Fruit fly (Drosophila melanogaster) whole organism, embryonic: ENCODE results near the gene Octbeta2R.

Experiments
- CG10209 ChIP-seq: fragments of 200-800 bp; sonication (Bioruptor generic); optimal IDR thresholded peaks from 3 replicates; lab custom pipeline; 2017; ENCODE audit warnings: missing biosample characterization, mild to moderate bottlenecking, missing genetic modification characterization, missing genetic modification reagents
- CG11085 ChIP-seq: fragments of 200-800 bp; sonication (Bioruptor generic); IDR thresholded peaks from 2 replicates; pipeline ENCODE4 v1.3.6; 2022; ENCODE audit warnings: missing biosample characterization, missing genetic modification characterization
- CG11398 ChIP-seq: fragments of 200-800 bp; sonication (Bioruptor generic); optimal IDR thresholded peaks from 2 replicates; lab custom pipeline; 2016; ENCODE audit warnings: missing biosample characterization, missing genetic modification characterization
- CG12071 ChIP-seq: fragments of 200-800 bp; sonication (Bioruptor generic); optimal IDR thresholded peaks from 3 replicates; lab custom pipeline; 2018; ENCODE audit warnings: missing biosample characterization, mild to moderate bottlenecking, missing genetic modification characterization
- CG1233 ChIP-seq: fragments of 200-800 bp; sonication (Bioruptor generic); optimal IDR thresholded peaks from 4 replicates; lab custom pipeline; 2018; ENCODE audit warnings: missing biosample characterization, mild to moderate bottlenecking, missing genetic modification characterization
- CG1602 ChIP-seq: fragments of 200-800 bp; sonication (Bioruptor generic); optimal IDR thresholded peaks from 3 replicates; lab custom pipeline; 2016; ENCODE audit warnings: missing biosample characterization, missing genetic modification characterization
- CG16815 ChIP-seq: fragments of 200-800 bp; sonication (Bioruptor generic); optimal IDR thresholded peaks from 3 replicates; lab custom pipeline; 2017; ENCODE audit warnings: missing biosample characterization, mild to moderate bottlenecking, missing genetic modification characterization
- CG17328 ChIP-seq: fragments of 200-800 bp; sonication (Bioruptor generic); IDR thresholded peaks from 2 replicates; pipeline ENCODE4 v1.3.6; 2022; ENCODE audit warnings: missing biosample characterization, missing genetic modification characterization
- CG17361 ChIP-seq: fragments of 200-800 bp; sonication (Bioruptor generic); IDR thresholded peaks from 3 replicates; pipeline ENCODE4 v1.3.6; 2022; ENCODE audit warnings: missing biosample characterization, missing genetic modification characterization
- CG17802 ChIP-seq: fragments of 200-800 bp; sonication (Bioruptor generic); optimal IDR thresholded peaks from 2 replicates; lab custom pipeline; 2018; ENCODE audit warnings: missing biosample characterization, mild to moderate bottlenecking, missing genetic modification characterization, moderate library complexity
- CG1832 ChIP-seq: fragments of 200-800 bp; sonication (Bioruptor generic); optimal IDR thresholded peaks from 2 replicates; lab custom pipeline; 2017; ENCODE audit warnings: missing biosample characterization, mild to moderate bottlenecking, missing genetic modification characterization, inconsistent platforms
- CG2678 ChIP-seq: fragments of 200-800 bp; sonication (Bioruptor generic); optimal IDR thresholded peaks from 3 replicates; lab custom pipeline; 2019; ENCODE audit warnings: missing biosample characterization, mild to moderate bottlenecking, missing genetic modification characterization, moderate library complexity
- CG30431 ChIP-seq: fragments of 200-800 bp; sonication (Bioruptor generic); optimal IDR thresholded peaks from 2 replicates; lab custom pipeline; 2017; ENCODE audit warnings: missing biosample characterization, missing genetic modification characterization
- CG32532 ChIP-seq: fragments of 200-800 bp; sonication (Bioruptor generic); IDR thresholded peaks from 2 replicates; pipeline ENCODE4 v1.3.6; 2022; ENCODE audit warnings: missing biosample characterization, missing genetic modification characterization
- CG43689 ChIP-seq: fragments of 200-800 bp; sonication (Bioruptor generic); IDR thresholded peaks from 2 replicates; pipeline ENCODE4 v1.3.6; 2022; ENCODE audit warnings: missing biosample characterization, missing genetic modification characterization
- CG4707 ChIP-seq: fragments of 200-800 bp; sonication (Bioruptor generic); optimal IDR thresholded peaks from 2 replicates; lab custom pipeline; 2018; ENCODE audit warnings: missing biosample characterization, mild to moderate bottlenecking, missing genetic modification characterization, moderate library complexity
- CG5180 ChIP-seq: fragments of 200-800 bp; sonication (Bioruptor generic); optimal IDR thresholded peaks from 3 replicates; lab custom pipeline; 2017; ENCODE audit warnings: missing biosample characterization, missing genetic modification characterization, mild to moderate bottlenecking, moderate library complexity, missing genetic modification reagents
- CG9215 ChIP-seq: fragments of 200-800 bp; sonication (Bioruptor generic); IDR thresholded peaks from 2 replicates; pipeline ENCODE4 v1.3.6; 2022; ENCODE audit warnings: missing biosample characterization, missing genetic modification characterization
- Camta ChIP-seq: fragments of 200-800 bp; sonication (Bioruptor generic); optimal IDR thresholded peaks from 2 replicates; lab custom pipeline; 2016; ENCODE audit warnings: missing biosample characterization, missing genetic modification characterization
- Deaf1 ChIP-seq: fragments of 200-800 bp; optimal IDR thresholded peaks from 3 replicates; lab custom pipeline; 2019; ENCODE audit warnings: missing biosample characterization, mild to moderate bottlenecking, missing genetic modification characterization, moderate library complexity
- Dip2 ChIP-seq: fragments of 200-800 bp; sonication (Bioruptor generic); IDR thresholded peaks from 2 replicates; pipeline ENCODE4 v1.3.6; 2022; ENCODE audit warnings: missing biosample characterization, missing genetic modification characterization
- Dll ChIP-seq: fragments of 200-800 bp; sonication (Bioruptor generic); IDR thresholded peaks from 4 replicates; pipeline ENCODE4 v1.3.6; 2022; ENCODE audit warnings: missing biosample characterization, missing genetic modification characterization; ENCODE audit not compliant: partially characterized antibody
- Drgx ChIP-seq: fragments of 200-800 bp; sonication (Bioruptor generic); IDR thresholded peaks from 2 replicates; pipeline ENCODE4 v1.3.6; 2022; ENCODE audit warnings: missing biosample characterization, missing genetic modification characterization
- H15 ChIP-seq: fragments of 200-800 bp; sonication (Bioruptor generic); IDR thresholded peaks from 3 replicates; pipeline ENCODE4 v1.3.6; 2022; ENCODE audit warnings: missing biosample characterization, missing genetic modification characterization
- HmgZ ChIP-seq: fragments of 200-800 bp; sonication (Bioruptor generic); optimal IDR thresholded peaks from 2 replicates; lab custom pipeline; 2018; ENCODE audit warnings: missing biosample characterization, mild to moderate bottlenecking, missing genetic modification characterization
- Kr ChIP-seq: fragments of 200-800 bp; sonication (Bioruptor generic); optimal IDR thresholded peaks from 2 replicates; lab custom pipeline; 2017; ENCODE audit warnings: missing biosample characterization, mild to moderate bottlenecking, missing genetic modification characterization
- NC2α ChIP-seq: fragments of 200-800 bp; sonication (Bioruptor generic); optimal IDR thresholded peaks from 2 replicates; lab custom pipeline; 2016; ENCODE audit warnings: missing biosample characterization, missing genetic modification characterization
- Oli ChIP-seq: fragments of 200-800 bp; sonication (Bioruptor generic); optimal IDR thresholded peaks from 2 replicates; lab custom pipeline; 2018; ENCODE audit warnings: missing biosample characterization, mild to moderate bottlenecking, missing genetic modification characterization, moderate library complexity
- Sin3A ChIP-seq: fragments of >200 bp; optimal IDR thresholded peaks from 2 replicates; lab custom pipeline; 2018
- Ssrp ChIP-seq: fragments of 200-800 bp; sonication (Bioruptor generic); optimal IDR thresholded peaks from 2 replicates; lab custom pipeline; 2018; ENCODE audit warnings: missing biosample characterization, mild to moderate bottlenecking, missing genetic modification characterization, moderate library complexity
- bcd ChIP-seq: fragments of 200-800 bp; sonication (Bioruptor generic); optimal IDR thresholded peaks from 2 replicates; lab custom pipeline; 2017; ENCODE audit warnings: missing biosample characterization, mild to moderate bottlenecking, missing genetic modification characterization
- cad ChIP-seq: fragments of >200 bp; optimal IDR thresholded peaks from 2 replicates; lab custom pipeline; 2017; ENCODE audit warnings: missing biosample characterization, missing genetic modification characterization
- en ChIP-seq: fragments of 200-800 bp; sonication (Bioruptor generic); optimal IDR thresholded peaks from 2 replicates; lab custom pipeline; 2016; ENCODE audit warnings: missing biosample characterization, missing genetic modification characterization
- exex ChIP-seq: fragments of 200-800 bp; sonication (Bioruptor generic); optimal IDR thresholded peaks from 4 replicates; lab custom pipeline; 2018; ENCODE audit warnings: missing biosample characterization, mild to moderate bottlenecking, missing genetic modification characterization, moderate library complexity
- gcm ChIP-seq: fragments of 200-800 bp; sonication (Bioruptor generic); optimal IDR thresholded peaks from 2 replicates; lab custom pipeline; 2019; ENCODE audit warnings: missing biosample characterization, mild to moderate bottlenecking, missing genetic modification characterization, moderate library complexity
- h ChIP-seq: fragments of >200 bp; optimal IDR thresholded peaks from 2 replicates; lab custom pipeline; 2017
- ham ChIP-seq: fragments of 200-800 bp; sonication (Bioruptor generic); IDR thresholded peaks from 2 replicates; pipeline ENCODE4 v1.3.6; 2022; ENCODE audit warnings: missing biosample characterization, missing genetic modification characterization
- her ChIP-seq: fragments of 200-800 bp; sonication (Bioruptor generic); optimal IDR thresholded peaks from 2 replicates; lab custom pipeline; 2016; ENCODE audit warnings: missing biosample characterization, missing genetic modification characterization
- kah ChIP-seq: fragments of 200-800 bp; sonication (Bioruptor generic); optimal IDR thresholded peaks from 2 replicates; lab custom pipeline; 2018; ENCODE audit warnings: missing biosample characterization, mild to moderate bottlenecking, missing genetic modification characterization
- kay ChIP-seq: fragments of 200-800 bp; sonication (Bioruptor generic); optimal IDR thresholded peaks from 2 replicates; lab custom pipeline; 2016; ENCODE audit warnings: missing biosample characterization, missing genetic modification characterization
- lilli ChIP-seq: fragments of 200-800 bp; sonication (Bioruptor generic); optimal IDR thresholded peaks from 3 replicates; lab custom pipeline; 2016; ENCODE audit warnings: missing biosample characterization, missing genetic modification characterization
- nerfin-2 ChIP-seq: fragments of 200-800 bp; sonication (Bioruptor generic); IDR thresholded peaks from 2 replicates; pipeline ENCODE4 v1.3.6; 2022; ENCODE audit warnings: missing biosample characterization, missing genetic modification characterization; ENCODE audit not compliant: partially characterized antibody
- pnt ChIP-seq: fragments of 200-800 bp; sonication (Bioruptor generic); optimal IDR thresholded peaks from 3 replicates; lab custom pipeline; 2016; ENCODE audit warnings: missing biosample characterization, missing genetic modification characterization
- pzg ChIP-seq: fragments of 200-800 bp; sonication (Bioruptor generic); optimal IDR thresholded peaks from 3 replicates; lab custom pipeline; 2018; ENCODE audit warnings: missing biosample characterization, mild to moderate bottlenecking, missing genetic modification characterization, moderate library complexity
- ranshi ChIP-seq: fragments of 200-800 bp; sonication (Bioruptor generic); IDR thresholded peaks from 2 replicates; pipeline ENCODE4 v1.3.6; 2022; ENCODE audit warnings: missing biosample characterization, missing genetic modification characterization
- sd ChIP-seq: fragments of 200-800 bp; sonication (Bioruptor generic); optimal IDR thresholded peaks from 3 replicates; lab custom pipeline; 2018; ENCODE audit warnings: missing biosample characterization, mild to moderate bottlenecking, missing genetic modification characterization, moderate library complexity
- so ChIP-seq: fragments of 200-800 bp; sonication (Bioruptor generic); IDR thresholded peaks from 3 replicates; pipeline ENCODE4 v1.3.6; 2022; ENCODE audit warnings: missing biosample characterization, missing genetic modification characterization
- tap ChIP-seq: fragments of 200-800 bp; optimal IDR thresholded peaks from 3 replicates; lab custom pipeline; 2019; ENCODE audit warnings: missing biosample characterization, mild to moderate bottlenecking, missing genetic modification characterization, moderate library complexity
- trh ChIP-seq: fragments of 200-800 bp; sonication (Bioruptor generic); optimal IDR thresholded peaks from 2 replicates; lab custom pipeline; 2016; ENCODE audit warnings: missing biosample characterization, missing genetic modification characterization
- tup ChIP-seq: fragments of 200-800 bp; sonication (Bioruptor generic); optimal IDR thresholded peaks from 2 replicates; lab custom pipeline; 2016; ENCODE audit warnings: missing biosample characterization, mild to moderate bottlenecking, missing genetic modification characterization, moderate library complexity
- unc-4 ChIP-seq: fragments of 200-800 bp; sonication (Bioruptor generic); IDR thresholded peaks from 2 replicates; pipeline ENCODE4 v1.3.6; 2022; ENCODE audit warnings: missing biosample characterization, missing genetic modification characterization; ENCODE audit not compliant: partially characterized antibody
- vvl ChIP-seq: fragments of 200-800 bp; sonication (Bioruptor generic); IDR thresholded peaks from 2 replicates; pipeline ENCODE4 v1.3.6; 2022; ENCODE audit warnings: missing biosample characterization, missing genetic modification characterization
- wdn ChIP-seq: fragments of 200-800 bp; sonication (Bioruptor generic); IDR thresholded peaks from 2 replicates; pipeline ENCODE4 v1.3.6; 2022; ENCODE audit warnings: missing biosample characterization, missing genetic modification characterization

Octbeta2R gene

DNA sequence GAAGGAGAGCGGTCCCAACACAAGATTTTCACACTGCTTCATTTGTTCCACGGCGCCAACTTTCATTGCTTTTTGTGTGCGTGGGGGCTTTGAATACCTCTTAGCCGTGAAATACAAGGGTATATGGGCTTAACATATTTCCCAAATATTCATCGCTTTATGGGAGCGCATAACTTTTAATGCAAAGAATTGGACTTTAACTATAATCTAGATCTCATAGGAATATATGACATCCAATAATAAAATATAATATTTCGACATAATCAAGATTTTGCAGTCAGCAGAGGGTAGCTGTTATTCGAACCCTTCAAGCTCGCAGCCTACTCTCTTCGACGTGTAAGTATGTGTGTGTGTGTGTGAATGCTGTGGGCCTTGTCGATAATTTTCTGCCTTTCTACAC lies 3.9 kb downstream of the Octbeta2R start (continued):
- TF ChIP-seq H15 (no peak), sd (tag; lab: Kevin White, UChicago) (no peak), CG4707 (GFP tag; lab: Kevin White, UChicago) (no peak), CG1233 (no peak), Dll (GFP tag; lab: Robert Waterston, UW) (no peak), Oli (peak; percentile 48), pzg (GFP tag; lab: Kevin White, UChicago) (no peak), Dip2 (no peak), CG5180 (GFP tag; lab: Kevin White, UChicago) (no peak), Drgx (GFP tag; lab: Robert Waterston, UW) (no peak), trh (GFP tag; lab: Kevin White, UChicago) (no peak), so (GFP tag; lab: Robert Waterston, UW) (no peak), tap (tag; lab: Kevin White, UChicago) (no peak), CG43689 (GFP tag; lab: Robert Waterston, UW) (no peak), vvl (GFP tag; lab: Robert Waterston, UW) (peak; percentile 40), Ssrp (tag; lab: Kevin White, UChicago) (no peak), CG16815 (GFP tag; lab: Kevin White, UChicago) (no peak), Camta (GFP tag; lab: Kevin White, UChicago) (no peak), CG2678 (peak; percentile 62), kay (no peak), ham (no peak), CG17802 (tag; lab: Kevin White, UChicago) (no peak), CG11085 (GFP tag; lab: Robert Waterston, UW) (no peak), lilli (GFP tag; lab: Kevin White, UChicago) (peak; percentile 43), NC2α (GFP tag; lab: Kevin White, UChicago) (no peak), CG17328 (no peak), Deaf1 (no peak), nerfin-2 (no peak), CG9215 (GFP tag; lab: Robert Waterston, UW) (no peak), tup (no peak), cad (GFP tag; lab: Kevin White, UChicago) (no peak), CG1602 (GFP tag; lab: Kevin White, UChicago) (peak; percentile 3), wdn (GFP tag; lab: Robert Waterston, UW) (no peak), pnt (no peak), Kr (GFP tag; lab: Kevin White, UChicago) (no peak), Sin3A (no peak), CG10209 (GFP tag; lab: Kevin White, UChicago) (peak; percentile 15), exex (no peak), ranshi (GFP tag; lab: Robert Waterston, UW) (no peak), her (GFP tag; lab: Kevin White, UChicago) (no peak), CG11398 (no peak), HmgZ (no peak), unc-4 (GFP tag; lab: Robert Waterston, UW) (no peak), CG1832 (GFP tag; lab: Kevin White, UChicago) (no peak), en (GFP tag; lab: Kevin White, UChicago) (no peak), gcm (GFP tag; lab: Kevin White, UChicago) (no peak), bcd (peak; percentile 33), CG12071 (GFP tag; lab: Kevin White, UChicago) (no peak), kah (GFP tag; lab: Kevin White, UChicago) (no peak), CG32532 (GFP tag; lab: Robert Waterston, UW) (no peak), h (no peak), CG30431 (GFP tag; lab: Kevin White, UChicago) (no peak), CG17361 (no peak)
